Worm (Caenorhabditis elegans): ENCODE results near the gene aqp-2.

- TF ChIP-seq hmg-4 (GFP tag; optimal IDR thresholded peaks at IDR 0.05) = no peak
- no peak for TF ChIP-seq ceh-36 (tag; optimal IDR thresholded peaks at IDR 0.05)
- TF ChIP-seq tbx-11 (GFP tag; IDR thresholded peaks at IDR 0.05) = no peak
Observed at ce11 chrII:9213055-9213708, 48.6 kb downstream of the aqp-2 start, which contains the start of gene znfx-1.

All from whole organism, early embryonic.